Worm (Caenorhabditis elegans): ENCODE results near the gene mig-6.

- TF ChIP-seq skn-1 (tag; optimal IDR thresholded peaks at IDR 0.05), result no peak
- TF ChIP-seq ceh-82 (tag; optimal IDR thresholded peaks at IDR 0.05), result no peak
- TF ChIP-seq elt-3 (tag; optimal IDR thresholded peaks at IDR 0.05), result no peak
- TF ChIP-seq egl-13 (tag; optimal IDR thresholded peaks at IDR 0.05), result peak; percentile 52
- no peak for TF ChIP-seq fkh-10 (GFP tag; optimal IDR thresholded peaks at IDR 0.05)
- TF ChIP-seq snpc-4 (tag; optimal IDR thresholded peaks at IDR 0.05), result no peak
- no peak for TF ChIP-seq ets-5 (GFP tag; IDR thresholded peaks at IDR 0.05)
- TF ChIP-seq nhr-47 (tag; optimal IDR thresholded peaks at IDR 0.05), result peak; percentile 36
- TF ChIP-seq lin-39 (tag; optimal IDR thresholded peaks at IDR 0.05), result no peak
- no peak for TF ChIP-seq jun-1 (tag; optimal IDR thresholded peaks at IDR 0.05)
Measured at ce11 chrV:7884441-7884840, 57.4 kb downstream of the mig-6 start.
